Fruit fly (Drosophila melanogaster) whole organism, embryonic: ENCODE results near the gene Als2.

Experiments
- Blimp-1 ChIP-seq: fragments of 200-800 bp; sonication (Bioruptor generic); optimal IDR thresholded peaks from 3 replicates; lab custom pipeline; 2018; ENCODE audit warnings: missing biosample characterization, missing genetic modification characterization, mild to moderate bottlenecking, moderate library complexity, missing genetic modification reagents
- CG10209 ChIP-seq: fragments of 200-800 bp; sonication (Bioruptor generic); optimal IDR thresholded peaks from 3 replicates; lab custom pipeline; 2017; ENCODE audit warnings: missing biosample characterization, mild to moderate bottlenecking, missing genetic modification characterization, missing genetic modification reagents
- CG1024 ChIP-seq: fragments of 200-800 bp; sonication (Bioruptor generic); IDR thresholded peaks from 2 replicates; pipeline ENCODE4 v1.3.6; 2022; ENCODE audit warnings: missing biosample characterization, missing genetic modification characterization
- CG15479 ChIP-seq: fragments of 200-800 bp; sonication (Bioruptor generic); optimal IDR thresholded peaks from 3 replicates; lab custom pipeline; 2019; ENCODE audit warnings: missing biosample characterization, mild to moderate bottlenecking, missing genetic modification characterization, moderate library complexity
- CG2202 ChIP-seq: fragments of 200-800 bp; sonication (Bioruptor generic); optimal IDR thresholded peaks from 2 replicates; lab custom pipeline; 2018; ENCODE audit warnings: missing biosample characterization, mild to moderate bottlenecking, missing genetic modification characterization
- CG2678 ChIP-seq: fragments of 200-800 bp; sonication (Bioruptor generic); optimal IDR thresholded peaks from 3 replicates; lab custom pipeline; 2019; ENCODE audit warnings: missing biosample characterization, mild to moderate bottlenecking, missing genetic modification characterization, moderate library complexity
- CG42726 ChIP-seq: fragments of 200-800 bp; sonication (Bioruptor generic); IDR thresholded peaks from 2 replicates; pipeline ENCODE4 v1.3.6; 2022; ENCODE audit warnings: missing biosample characterization, missing genetic modification characterization; ENCODE audit not compliant: partially characterized antibody
- CG4820 ChIP-seq: fragments of 200-800 bp; sonication (Bioruptor generic); optimal IDR thresholded peaks from 3 replicates; lab custom pipeline; 2016; ENCODE audit warnings: missing biosample characterization, missing genetic modification characterization
- CG5180 ChIP-seq: fragments of 200-800 bp; sonication (Bioruptor generic); optimal IDR thresholded peaks from 3 replicates; lab custom pipeline; 2017; ENCODE audit warnings: missing biosample characterization, missing genetic modification characterization, mild to moderate bottlenecking, moderate library complexity, missing genetic modification reagents
- D19A ChIP-seq: fragments of 200-800 bp; optimal IDR thresholded peaks from 3 replicates; lab custom pipeline; 2019; ENCODE audit warnings: missing biosample characterization, mild to moderate bottlenecking, missing genetic modification characterization, moderate library complexity
- Eip74EF ChIP-seq, 2 experiments: fragments of 200-800 bp in 1 of 2; fragments of >200 bp in 1 of 2; sonication (Bioruptor generic) in 1 of 2; optimal IDR thresholded peaks; 2 replicates each; lab custom pipeline; 2017 to 2019; ENCODE audit warnings: missing biosample characterization in 2 of 2, missing genetic modification characterization in 2 of 2, mild to moderate bottlenecking in 1 of 2, moderate library complexity in 1 of 2
- Ets65A ChIP-seq: fragments of 200-800 bp; sonication (Bioruptor generic); peaks from one replicate; lab custom pipeline; 2016; ENCODE audit warnings: missing biosample characterization, missing genetic modification characterization
- HLHmδ ChIP-seq: fragments of 200-800 bp; sonication (Bioruptor generic); optimal IDR thresholded peaks from 2 replicates; lab custom pipeline; 2018; ENCODE audit warnings: missing biosample characterization, mild to moderate bottlenecking, missing genetic modification characterization, moderate library complexity
- Jarid2 ChIP-seq: fragments of 200-800 bp; sonication (Bioruptor generic); optimal IDR thresholded peaks from 3 replicates; lab custom pipeline; 2017; ENCODE audit warnings: mild to moderate bottlenecking, missing biosample characterization, missing genetic modification reagents, missing genetic modification characterization
- Opbp ChIP-seq: fragments of 200-800 bp; sonication (Bioruptor generic); IDR thresholded peaks from 3 replicates; pipeline ENCODE4 v1.3.6; 2022; ENCODE audit warnings: missing biosample characterization, missing genetic modification characterization; ENCODE audit not compliant: partially characterized antibody
- Tbp ChIP-seq: fragments of >200 bp; optimal IDR thresholded peaks from 2 replicates; lab custom pipeline; 2018; ENCODE audit warnings: missing biosample characterization, missing genetic modification characterization
- amos ChIP-seq: fragments of 200-800 bp; sonication (Bioruptor generic); IDR thresholded peaks from 2 replicates; pipeline ENCODE4 v1.3.6; 2022; ENCODE audit warnings: missing biosample characterization, missing genetic modification characterization; ENCODE audit not compliant: partially characterized antibody
- btn ChIP-seq: fragments of 200-800 bp; sonication (Bioruptor generic); optimal IDR thresholded peaks from 2 replicates; lab custom pipeline; 2016; ENCODE audit warnings: missing biosample characterization, missing genetic modification characterization
- cato ChIP-seq: fragments of 200-800 bp; sonication (Bioruptor generic); optimal IDR thresholded peaks from 2 replicates; lab custom pipeline; 2016; ENCODE audit warnings: missing biosample characterization, missing genetic modification characterization, borderline replicate concordance
- cg ChIP-seq: fragments of 200-800 bp; sonication (Bioruptor generic); optimal IDR thresholded peaks from 3 replicates; lab custom pipeline; 2019; ENCODE audit warnings: missing biosample characterization, mild to moderate bottlenecking, missing genetic modification characterization, moderate library complexity
- chinmo ChIP-seq: fragments of 200-800 bp; sonication (Bioruptor generic); IDR thresholded peaks from 4 replicates; pipeline ENCODE4 v1.3.6; 2022; ENCODE audit warnings: missing biosample characterization, missing genetic modification characterization; ENCODE audit not compliant: partially characterized antibody
- crol ChIP-seq: fragments of 200-800 bp; sonication (Bioruptor generic); IDR thresholded peaks from 2 replicates; pipeline ENCODE4 v1.3.6; 2022; ENCODE audit warnings: missing biosample characterization, missing genetic modification characterization
- ems ChIP-seq: fragments of 200-800 bp; sonication (Bioruptor generic); optimal IDR thresholded peaks from 3 replicates; lab custom pipeline; 2016; ENCODE audit warnings: missing biosample characterization, missing genetic modification characterization
- gcm ChIP-seq: fragments of 200-800 bp; sonication (Bioruptor generic); optimal IDR thresholded peaks from 2 replicates; lab custom pipeline; 2019; ENCODE audit warnings: missing biosample characterization, mild to moderate bottlenecking, missing genetic modification characterization, moderate library complexity
- hkb ChIP-seq, 2 experiments: fragments of 200-800 bp in 1 of 2; fragments of >200 bp in 1 of 2; sonication (Bioruptor generic) in 1 of 2; IDR thresholded peaks in 1 of 2; optimal IDR thresholded peaks in 1 of 2; 2 replicates each; pipeline versions ENCODE4 v1.3.6 to Lab custom; 2017 to 2022; ENCODE audit warnings: missing biosample characterization in 1 of 2, missing genetic modification characterization in 1 of 2
- insv ChIP-seq, 2 experiments: fragments of 200-800 bp; sonication (Bioruptor generic); optimal IDR thresholded peaks; 3 replicates each; lab custom pipeline; 2016 to 2018; ENCODE audit warnings: missing biosample characterization in 2 of 2, missing genetic modification characterization in 2 of 2
- kni ChIP-seq: fragments of 200-800 bp; sonication (Bioruptor generic); optimal IDR thresholded peaks from 3 replicates; lab custom pipeline; 2017; ENCODE audit warnings: mild to moderate bottlenecking, missing biosample characterization, missing genetic modification reagents, missing genetic modification characterization
- mam ChIP-seq: fragments of 200-800 bp; sonication (Bioruptor generic); optimal IDR thresholded peaks from 3 replicates; lab custom pipeline; 2016; ENCODE audit warnings: missing biosample characterization, missing genetic modification characterization
- otp ChIP-seq: fragments of 200-800 bp; sonication (Bioruptor generic); IDR thresholded peaks from 3 replicates; pipeline ENCODE4, ENCODE4 v1.3.6; 2022; ENCODE audit warnings: missing biosample characterization, missing genetic modification characterization
- pita ChIP-seq: fragments of 200-800 bp; sonication (Bioruptor generic); optimal IDR thresholded peaks from 2 replicates; lab custom pipeline; 2017; ENCODE audit warnings: missing biosample characterization, mild to moderate bottlenecking, missing genetic modification characterization
- zfh1 ChIP-seq: fragments of 200-800 bp; sonication (Bioruptor generic); IDR thresholded peaks from 3 replicates; pipeline ENCODE4 v1.3.6; 2022; ENCODE audit warnings: missing biosample characterization, missing genetic modification characterization

The Als2 gene

DNA sequence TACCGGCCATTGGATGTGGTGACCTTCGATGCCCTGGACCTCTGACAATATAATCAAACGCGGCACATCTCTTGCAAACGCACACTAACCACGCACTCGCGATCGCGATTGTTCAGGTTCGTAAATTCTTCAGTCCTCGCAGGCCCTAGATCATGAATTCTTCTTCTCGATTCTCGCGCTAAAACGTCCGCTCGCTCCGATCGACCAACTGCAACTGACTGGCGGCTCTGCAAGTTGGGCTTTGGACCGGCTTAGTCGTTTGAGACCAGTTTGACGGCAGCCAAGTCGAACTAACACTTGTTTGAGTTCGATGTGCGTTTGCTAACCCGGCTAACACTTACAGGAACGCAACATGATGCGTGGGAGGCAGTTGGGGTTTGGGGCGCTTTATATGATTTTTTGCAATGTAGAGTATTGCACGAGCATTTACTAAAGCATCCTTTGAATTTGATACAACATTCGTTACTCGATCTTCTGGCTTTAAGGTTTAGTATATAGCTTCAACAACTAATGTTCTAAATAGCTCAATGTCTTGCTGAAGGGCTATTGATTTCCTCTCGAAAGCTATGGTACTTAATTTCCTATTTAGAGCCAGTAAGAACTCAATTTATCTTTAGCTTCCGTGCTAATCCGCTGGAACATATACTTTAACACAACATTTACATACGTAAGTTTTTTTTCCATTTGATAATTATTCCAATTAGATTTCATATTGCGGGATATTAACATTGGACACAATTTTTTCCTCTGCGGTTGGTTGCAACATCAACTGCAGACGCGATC, 26.8 kb upstream of the Als2 start, which contains the start of gene CG32447:
CG32447 (minus strand) TSS at position 222 of the 783 bp plus-strand sequence.
- TF ChIP-seq amos (GFP tag; lab: Robert Waterston, UW) (0 out of 2 replicates have a peak, but pooled peaks have one; percentile 14), zfh1 (GFP tag; lab: Robert Waterston, UW) (0 out of 3 replicates have a peak, but pooled peaks have one; percentile 17), CG15479 (GFP tag; lab: Kevin White, UChicago) (no peak), CG42726 (GFP tag; lab: Robert Waterston, UW) (0 out of 2 replicates have a peak, but pooled peaks have one; percentile 13), cato (GFP tag; lab: Kevin White, UChicago) (no peak), Opbp (GFP tag; lab: Robert Waterston, UW) (peak; percentile 44; the same call in 1 of the 3 replicates), CG10209 (GFP tag; lab: Kevin White, UChicago) (no peak), CG4820 (GFP tag; lab: Kevin White, UChicago) (peak; percentile 16), Ets65A (peak; percentile 23), Tbp (peak; percentile 29), CG5180 (GFP tag; lab: Kevin White, UChicago) (peak; percentile 98), CG2678 (no peak), Jarid2 (peak; percentile 82), hkb (optimal IDR thresholded peaks at IDR 0.05; lab: Kevin White, UChicago) (no peak), hkb (GFP tag; IDR thresholded peaks at IDR 0.05; lab: Robert Waterston, UW) (no peak), insv (GFP tag; optimal IDR thresholded peaks at IDR 0.05; lab: Kevin White, UChicago) (peak in 1 of 2 experiments; percentile 78), CG2202 (no peak), Blimp-1 (GFP tag; lab: Kevin White, UChicago) (no peak), chinmo (0 out of 4 replicates have a peak, but pooled peaks have one; percentile 55), CG1024 (GFP tag; lab: Robert Waterston, UW) (0 out of 2 replicates have a peak, but pooled peaks have one; percentile 26), HLHmδ (GFP tag; lab: Kevin White, UChicago) (peak; percentile 17)

DNA sequence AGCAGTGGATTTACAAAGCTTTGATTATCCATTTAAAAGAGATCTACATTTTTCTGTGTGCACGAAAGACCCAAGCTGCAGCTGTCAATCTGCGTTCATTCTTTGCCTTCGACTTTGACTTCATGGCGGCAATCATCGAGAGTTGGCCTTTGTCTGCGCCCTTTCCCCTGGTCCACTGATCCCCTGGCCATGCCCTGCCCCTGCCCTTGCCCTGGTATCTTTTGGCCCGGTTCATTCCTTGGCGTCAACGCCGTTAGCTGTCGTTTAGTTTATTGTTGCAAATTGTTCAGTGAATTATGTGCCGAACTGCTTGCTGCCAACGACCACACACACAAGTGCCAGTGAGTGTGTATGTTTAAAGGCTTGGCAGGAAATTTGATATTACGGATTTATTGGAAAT, 21.4 kb upstream of the Als2 start:
- TF ChIP-seq crol (peak; percentile 61), pita (GFP tag; lab: Kevin White, UChicago) (no peak)

DNA sequence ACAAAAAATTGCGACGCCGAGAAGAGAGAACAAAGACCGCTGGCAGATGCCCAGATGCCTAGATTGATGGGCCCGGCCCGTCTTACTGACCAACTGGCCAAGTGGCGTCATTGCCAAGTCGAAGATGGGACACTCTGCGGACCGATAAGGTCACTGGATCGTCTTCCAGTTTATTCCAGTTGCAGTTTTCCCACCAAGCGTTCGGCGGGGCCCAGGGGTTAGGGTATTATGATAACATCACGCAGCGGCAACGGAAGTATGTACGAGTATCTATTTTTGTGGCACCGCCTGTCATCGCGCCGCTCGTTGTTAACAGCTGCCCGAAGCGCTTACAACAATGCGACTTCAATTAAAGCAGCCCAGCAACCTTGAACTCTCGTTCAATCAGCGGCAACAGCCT, 20.5 kb upstream of the Als2 start:
- peak; percentile 59 for TF ChIP-seq D19A (tag; lab: Kevin White, UChicago)
- TF ChIP-seq otp: no peak
- TF ChIP-seq Ets65A: peak; percentile 59

DNA sequence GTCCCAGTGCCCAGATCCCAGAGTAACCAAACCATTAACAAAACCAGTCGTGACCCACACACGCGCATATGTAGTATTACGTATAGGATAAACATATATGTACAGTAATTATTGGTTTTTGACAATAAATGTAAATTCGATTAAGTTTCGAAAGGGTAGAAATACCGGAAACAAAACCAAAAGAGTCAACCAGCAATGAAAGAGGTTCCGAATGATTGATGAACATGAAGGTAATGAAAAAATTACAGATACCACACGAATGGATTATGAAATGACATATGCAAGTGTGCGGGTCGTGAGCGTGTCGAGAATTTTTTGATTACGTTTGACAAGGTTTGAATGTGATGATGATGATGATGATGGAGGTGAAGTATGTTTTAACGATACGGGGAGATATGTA, 15.1 kb upstream of the Als2 start:
- TF ChIP-seq btn (GFP tag; lab: Kevin White, UChicago) (no peak), chinmo (0 out of 4 replicates have a peak, but pooled peaks have one; percentile 41), kni (peak; percentile 82), gcm (GFP tag; lab: Kevin White, UChicago) (peak; percentile 26), cg (peak; percentile 10), ems (no peak), mam (GFP tag; lab: Kevin White, UChicago) (no peak), Eip74EF (GFP tag; optimal IDR thresholded peaks at IDR 0.05; lab: Kevin White, UChicago) (peak in 1 of 2 experiments; percentile 58)
